Worm (Caenorhabditis elegans) whole organism, early embryonic: ENCODE data around the gene F20A1.6.

Experiments
- F13C5.2 ChIP-seq: sonication (generic microtip); optimal IDR thresholded peaks from 2 replicates; lab custom pipeline; 2017; ENCODE audit warnings: mild to moderate bottlenecking, missing genetic modification characterization, inconsistent platforms, missing compliant biosample characterization
- aly-1 ChIP-seq: sonication (generic microtip); optimal IDR thresholded peaks from 2 replicates; lab custom pipeline; 2016; ENCODE audit warnings: missing genetic modification characterization, missing compliant biosample characterization
- ama-1 ChIP-seq: fragments of 150-350 bp; optimal IDR thresholded peaks from 2 replicates; lab custom pipeline; 2014
- ceh-13 ChIP-seq: fragments of 200-800 bp; sonication (Bioruptor generic); optimal IDR thresholded peaks from 2 replicates; lab custom pipeline; 2018; ENCODE audit warnings: mild to moderate bottlenecking, missing genetic modification characterization, missing compliant biosample characterization
- ceh-36 ChIP-seq: sonication (generic microtip); optimal IDR thresholded peaks from 2 replicates; lab custom pipeline; 2016; ENCODE audit warnings: missing genetic modification characterization, inconsistent platforms, missing compliant biosample characterization
- ets-7 ChIP-seq: sonication (generic microtip); optimal IDR thresholded peaks from 2 replicates; lab custom pipeline; 2016; ENCODE audit warnings: missing genotype, missing genetic modification characterization, missing compliant biosample characterization
- flt-1 ChIP-seq: fragments of 200-800 bp; sonication (Bioruptor generic); IDR thresholded peaks from 2 replicates; pipeline ENCODE4 v1.3.6; 2022; ENCODE audit warnings: missing genetic modification characterization, missing compliant biosample characterization
- hmg-4 ChIP-seq: fragments of 200-800 bp; sonication (Bioruptor generic); optimal IDR thresholded peaks from 2 replicates; lab custom pipeline; 2018; ENCODE audit warnings: mild to moderate bottlenecking, missing genetic modification characterization, missing compliant biosample characterization
- hnd-1 ChIP-seq: sonication (generic microtip); optimal IDR thresholded peaks from 2 replicates; lab custom pipeline; 2016; ENCODE audit warnings: missing genetic modification characterization, missing compliant biosample characterization
- pes-1 ChIP-seq: fragments of 200-800 bp; sonication (Bioruptor generic); IDR thresholded peaks from 2 replicates; pipeline ENCODE4 v1.3.6; 2022; ENCODE audit warnings: missing genetic modification reagents, missing genetic modification characterization, missing compliant biosample characterization
- scrt-1 ChIP-seq: fragments of 200-800 bp; sonication (Bioruptor generic); IDR thresholded peaks from 2 replicates; pipeline ENCODE4 v1.3.6; 2022; ENCODE audit warnings: missing genetic modification characterization, missing compliant biosample characterization
- sea-1 ChIP-seq: fragments of 200-800 bp; sonication (Bioruptor generic); conservative IDR thresholded peaks from 2 replicates; pipeline ENCODE4 v1.3.6; 2022; ENCODE audit warnings: missing genetic modification characterization, missing compliant biosample characterization
- tbx-37 ChIP-seq: fragments of 200-800 bp; sonication (Bioruptor generic); conservative IDR thresholded peaks from 2 replicates; pipeline ENCODE4 v1.3.6; 2022; ENCODE audit warnings: missing genetic modification reagents, missing genetic modification characterization, missing compliant biosample characterization
- tra-4 ChIP-seq: sonication (generic microtip); optimal IDR thresholded peaks from 2 replicates; lab custom pipeline; 2017; ENCODE audit warnings: missing genetic modification characterization, missing compliant biosample characterization

- no peak for TF ChIP-seq tra-4 (tag; lab: Kevin White, UChicago)
- TF ChIP-seq tbx-37 = no peak
- TF ChIP-seq ama-1 (lab: Kevin White, UChicago) = no peak
- no peak for TF ChIP-seq hmg-4 (GFP tag; lab: Kevin White, UChicago)
- no peak for TF ChIP-seq pes-1 (GFP tag; lab: Robert Waterston, UW)
- TF ChIP-seq hnd-1 (tag; lab: Kevin White, UChicago) = no peak
- TF ChIP-seq aly-1 (tag; lab: Kevin White, UChicago) = no peak
- TF ChIP-seq F13C5.2 (tag; lab: Kevin White, UChicago) = no peak
- TF ChIP-seq flt-1 (GFP tag; lab: Robert Waterston, UW) = no peak
- TF ChIP-seq ets-7 = no peak
- TF ChIP-seq ceh-13 (GFP tag; lab: Kevin White, UChicago) = no peak
- TF ChIP-seq scrt-1 (GFP tag; lab: Robert Waterston, UW) = no peak
- no peak for TF ChIP-seq sea-1
- TF ChIP-seq ceh-36 (tag; lab: Kevin White, UChicago) = no peak
These were observed 23.1 kb downstream of the F20A1.6 start, which contains the start of gene srab-4 for ce11 chrV:7003850-7004249.
